Worm (Caenorhabditis elegans) whole organism, L1 larva: ENCODE data around the gene rol-6.

Experiments
- C16A3.4 ChIP-seq: fragments of 150-350 bp; optimal IDR thresholded peaks from 2 replicates; lab custom pipeline; 2014; ENCODE audit warnings: missing biosample characterization, missing genetic modification characterization
- C34B4.2 ChIP-seq: sonication (generic microtip); optimal IDR thresholded peaks from 2 replicates; lab custom pipeline; 2017; ENCODE audit warnings: mild to moderate bottlenecking, missing genetic modification characterization, missing compliant biosample characterization
- F16B12.6 ChIP-seq: fragments of 150-350 bp; optimal IDR thresholded peaks from 2 replicates; lab custom pipeline; 2014; ENCODE audit warnings: missing biosample characterization, missing genetic modification characterization
- aha-1 ChIP-seq: fragments of 150-350 bp; optimal IDR thresholded peaks from 2 replicates; lab custom pipeline; 2014; ENCODE audit warnings: missing biosample characterization, missing genetic modification characterization
- ceh-63 ChIP-seq: fragments of 200-800 bp; sonication (Bioruptor generic); optimal IDR thresholded peaks from 2 replicates; lab custom pipeline; 2018; ENCODE audit warnings: mild to moderate bottlenecking, missing genetic modification characterization, missing compliant biosample characterization
- ceh-90 ChIP-seq: sonication (generic microtip); optimal IDR thresholded peaks from 2 replicates; lab custom pipeline; 2016; ENCODE audit warnings: missing genetic modification characterization, missing compliant biosample characterization
- dsc-1 ChIP-seq: sonication (generic microtip); optimal IDR thresholded peaks from 2 replicates; lab custom pipeline; 2016; ENCODE audit warnings: mild to moderate bottlenecking, missing genetic modification characterization, missing compliant biosample characterization
- efl-3 ChIP-seq: fragments of 200-800 bp; sonication (Bioruptor generic); optimal IDR thresholded peaks from 2 replicates; lab custom pipeline; 2018; ENCODE audit warnings: mild to moderate bottlenecking, missing genetic modification characterization, missing compliant biosample characterization
- egl-13 ChIP-seq: sonication (generic microtip); optimal IDR thresholded peaks from 2 replicates; lab custom pipeline; 2016; ENCODE audit warnings: missing genotype, missing genetic modification reagents, missing genetic modification characterization, missing compliant biosample characterization
- elt-2 ChIP-seq: sonication (generic microtip); optimal IDR thresholded peaks from 2 replicates; lab custom pipeline; 2016; ENCODE audit warnings: missing genetic modification characterization, mild to moderate bottlenecking, inconsistent platforms, missing compliant biosample characterization, missing genetic modification reagents
- ets-5 ChIP-seq: fragments of 200-800 bp; sonication (Bioruptor generic); IDR thresholded peaks from 2 replicates; pipeline ENCODE4 v1.3.6; 2022; ENCODE audit warnings: missing genetic modification characterization, missing compliant biosample characterization
- fkh-4 ChIP-seq: sonication (generic microtip); optimal IDR thresholded peaks from 2 replicates; lab custom pipeline; 2016; ENCODE audit warnings: missing compliant biosample characterization, missing genetic modification characterization, borderline replicate concordance
- hlh-4 ChIP-seq: sonication (generic microtip); optimal IDR thresholded peaks from 2 replicates; lab custom pipeline; 2016; ENCODE audit warnings: mild to moderate bottlenecking, missing genetic modification characterization, missing compliant biosample characterization
- irx-1 ChIP-seq: sonication (generic microtip); optimal IDR thresholded peaks from 2 replicates; lab custom pipeline; 2016; ENCODE audit warnings: missing genetic modification characterization, missing compliant biosample characterization
- jun-1 ChIP-seq: fragments of 150-350 bp; optimal IDR thresholded peaks from 2 replicates; lab custom pipeline; 2014; ENCODE audit warnings: missing biosample characterization, missing genetic modification reagents, missing genetic modification characterization
- lin-13 ChIP-seq: fragments of 150-350 bp; optimal IDR thresholded peaks from 2 replicates; lab custom pipeline; 2014; ENCODE audit warnings: missing biosample characterization, missing genetic modification reagents, missing genetic modification characterization
- lin-14 ChIP-seq: fragments of 200-800 bp; sonication (Bioruptor generic); optimal IDR thresholded peaks from 2 replicates; lab custom pipeline; 2018; ENCODE audit warnings: mild to moderate bottlenecking, missing genetic modification characterization, moderate library complexity, missing compliant biosample characterization
- lir-3 ChIP-seq: sonication (generic microtip); optimal IDR thresholded peaks from 2 replicates; lab custom pipeline; 2016; ENCODE audit warnings: mild to moderate bottlenecking, missing genetic modification characterization, moderate library complexity, missing compliant biosample characterization; ENCODE audit not compliant: poor library complexity
- mab-9 ChIP-seq: fragments of 200-800 bp; sonication (Bioruptor generic); IDR thresholded peaks from 2 replicates; pipeline ENCODE4 v1.3.6; 2022; ENCODE audit warnings: missing genetic modification reagents, missing genetic modification characterization, missing compliant biosample characterization
- nhr-12 ChIP-seq: sonication (generic microtip); optimal IDR thresholded peaks from 2 replicates; lab custom pipeline; 2017; ENCODE audit warnings: missing biosample characterization, missing genetic modification characterization
- nhr-19 ChIP-seq: fragments of 200-800 bp; sonication (Bioruptor generic); conservative IDR thresholded peaks from 2 replicates; pipeline ENCODE4 v1.3.6; 2022; ENCODE audit warnings: missing genetic modification characterization, missing compliant biosample characterization
- nhr-71 ChIP-seq: sonication (generic microtip); optimal IDR thresholded peaks from 2 replicates; lab custom pipeline; 2016; ENCODE audit warnings: mild to moderate bottlenecking, missing genetic modification characterization, moderate library complexity, missing compliant biosample characterization
- nhr-77 ChIP-seq: fragments of 150-350 bp; optimal IDR thresholded peaks from 2 replicates; lab custom pipeline; 2014; ENCODE audit warnings: missing biosample characterization, missing genetic modification characterization
- pag-3 ChIP-seq: sonication (generic microtip); optimal IDR thresholded peaks from 2 replicates; lab custom pipeline; 2017; ENCODE audit warnings: missing genetic modification characterization, mild to moderate bottlenecking, missing compliant biosample characterization, antibody characterized with exemption, borderline replicate concordance; ENCODE audit not compliant: insufficient read depth
- rnt-1 ChIP-seq: sonication (generic microtip); optimal IDR thresholded peaks from 2 replicates; lab custom pipeline; 2016; ENCODE audit warnings: mild to moderate bottlenecking, missing genetic modification characterization, moderate library complexity, missing compliant biosample characterization
- skn-1 ChIP-seq: fragments of 150-350 bp; optimal IDR thresholded peaks from 2 replicates; lab custom pipeline; 2014; ENCODE audit warnings: missing biosample characterization, missing genetic modification characterization
- snpc-4 ChIP-seq: fragments of 150-350 bp; optimal IDR thresholded peaks from 2 replicates; lab custom pipeline; 2014; ENCODE audit warnings: missing biosample characterization, missing genetic modification characterization
- snu-23 ChIP-seq: sonication (generic microtip); optimal IDR thresholded peaks from 2 replicates; lab custom pipeline; 2016; ENCODE audit warnings: missing genetic modification characterization, missing compliant biosample characterization
- sptf-1 ChIP-seq: fragments of 150-350 bp; optimal IDR thresholded peaks from 2 replicates; lab custom pipeline; 2014; ENCODE audit warnings: missing biosample characterization, missing genetic modification characterization
- sup-37 ChIP-seq: fragments of 200-800 bp; sonication (Bioruptor generic); optimal IDR thresholded peaks from 2 replicates; lab custom pipeline; 2018; ENCODE audit warnings: mild to moderate bottlenecking, missing genetic modification characterization, missing compliant biosample characterization
- tbx-2 ChIP-seq: sonication (generic microtip); optimal IDR thresholded peaks from 2 replicates; lab custom pipeline; 2016; ENCODE audit warnings: missing genetic modification characterization, missing compliant biosample characterization
- unc-98 ChIP-seq: fragments of 200-800 bp; sonication (Bioruptor generic); IDR thresholded peaks from 2 replicates; pipeline ENCODE4 v1.3.6; 2022; ENCODE audit warnings: missing genetic modification characterization, missing compliant biosample characterization

The rol-6 gene

DNA sequence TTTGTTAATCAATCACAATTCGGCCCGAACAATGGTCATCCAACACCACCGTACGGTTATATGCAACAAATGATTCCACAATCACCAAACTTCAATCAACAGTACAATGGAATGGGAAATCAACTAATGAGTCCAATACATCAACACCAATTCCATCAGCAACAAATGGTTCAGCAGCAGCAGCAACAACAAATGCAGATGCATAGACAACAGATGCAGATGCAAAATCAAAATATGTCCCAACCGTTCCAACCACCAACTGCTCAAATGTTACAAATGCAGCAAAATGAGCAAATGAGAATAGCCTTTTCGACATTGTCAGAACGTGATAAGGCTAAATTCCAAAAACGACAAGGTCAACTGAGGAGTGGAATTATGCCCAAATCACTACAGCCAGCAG, 43.7 kb downstream of the rol-6 start:
- TF ChIP-seq tbx-2 (tag; lab: Kevin White, UChicago), result no peak
- TF ChIP-seq efl-3 (GFP tag; lab: Kevin White, UChicago), result no peak
- no peak for TF ChIP-seq skn-1 (tag; lab: Kevin White, UChicago)
- no peak for TF ChIP-seq nhr-12 (tag; lab: Kevin White, UChicago)
- no peak for TF ChIP-seq lin-13
- no peak for TF ChIP-seq elt-2 (tag; lab: Kevin White, UChicago)
- TF ChIP-seq fkh-4 (tag; lab: Kevin White, UChicago), result no peak
- no peak for TF ChIP-seq lir-3 (tag; lab: Kevin White, UChicago)
- TF ChIP-seq jun-1, result no peak

DNA sequence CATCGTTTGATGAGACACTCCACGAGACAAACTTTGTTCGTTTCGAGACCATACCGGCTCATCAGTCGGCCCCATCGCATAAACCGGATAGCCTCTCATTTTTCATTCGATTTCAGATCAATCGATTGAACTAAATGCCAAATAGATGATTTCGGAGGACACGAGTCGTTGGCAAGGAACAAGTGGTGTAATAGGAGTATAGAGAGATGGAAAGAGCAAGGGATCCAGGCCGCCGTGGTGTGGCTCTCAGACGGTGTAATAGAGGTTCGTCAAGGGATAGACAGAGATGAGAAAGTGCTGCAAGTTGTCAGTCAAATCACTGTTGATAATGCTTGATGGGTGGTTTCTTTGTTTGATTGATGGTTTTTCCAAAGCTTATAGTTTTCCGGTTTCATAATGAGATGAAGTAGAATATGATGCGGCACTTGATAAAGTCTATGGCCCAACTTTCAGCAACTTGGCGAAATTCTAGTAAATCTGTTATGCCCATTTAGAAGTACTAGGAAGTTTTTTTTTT, 50.7 kb downstream of the rol-6 start, which contains the start of gene sgn-1:
Gene sgn-1 (minus strand): TSS at position 220 of the 517 bp plus-strand sequence.
- no peak for TF ChIP-seq ceh-63 (GFP tag; lab: Kevin White, UChicago)
- no peak for TF ChIP-seq unc-98 (GFP tag; lab: Robert Waterston, UW)
- no peak for TF ChIP-seq C16A3.4 (tag; lab: Kevin White, UChicago)
- no peak for TF ChIP-seq ceh-90 (tag; lab: Kevin White, UChicago)
- TF ChIP-seq hlh-4, result no peak
- no peak for TF ChIP-seq sptf-1 (tag; lab: Kevin White, UChicago)
- no peak for TF ChIP-seq sup-37 (GFP tag; lab: Kevin White, UChicago)
- no peak for TF ChIP-seq egl-13 (tag; lab: Kevin White, UChicago)
- TF ChIP-seq snu-23 (GFP tag; lab: Kevin White, UChicago), result no peak
- TF ChIP-seq jun-1, result no peak
- TF ChIP-seq aha-1 (tag; lab: Kevin White, UChicago), result no peak
- TF ChIP-seq dsc-1 (tag; lab: Kevin White, UChicago), result peak; percentile 24
- no peak for TF ChIP-seq mab-9 (GFP tag; lab: Robert Waterston, UW)
- TF ChIP-seq pag-3 (tag; lab: Kevin White, UChicago), result peak; percentile 17
- TF ChIP-seq lin-14, result peak; percentile 39
- TF ChIP-seq F16B12.6 (tag; lab: Kevin White, UChicago), result no peak
- TF ChIP-seq snpc-4 (tag; lab: Kevin White, UChicago), result no peak
- TF ChIP-seq nhr-19 (GFP tag; lab: Robert Waterston, UW), result no peak
- no peak for TF ChIP-seq ets-5 (GFP tag; lab: Robert Waterston, UW)
- no peak for TF ChIP-seq nhr-77 (tag; lab: Kevin White, UChicago)
- TF ChIP-seq nhr-71 (tag; lab: Kevin White, UChicago), result peak; percentile 14
- no peak for TF ChIP-seq irx-1 (tag; lab: Kevin White, UChicago)
- TF ChIP-seq C34B4.2 (tag; lab: Kevin White, UChicago), result no peak
- TF ChIP-seq rnt-1 (tag; lab: Kevin White, UChicago), result peak; percentile 58
